Worm (Caenorhabditis elegans) whole organism, L3 larva: Measurements from ENCODE around the gene gsp-1.

Experiments used
- ZK546.5 ChIP-seq: sonication (generic microtip); optimal IDR thresholded peaks from 2 replicates; lab custom pipeline; 2017; ENCODE audit warnings: missing biosample characterization, missing genetic modification characterization
- ama-1 ChIP-seq: fragments of 150-350 bp; optimal IDR thresholded peaks from 2 replicates; lab custom pipeline; 2018
- ceh-82 ChIP-seq: fragments of 150-350 bp; optimal IDR thresholded peaks from 2 replicates; lab custom pipeline; 2014; ENCODE audit warnings: missing biosample characterization, missing genetic modification characterization
- elt-3 ChIP-seq, 3 experiments: fragments of 150-350 bp in 1 of 3; sonication (generic microtip) in 2 of 3; optimal IDR thresholded peaks; 2 replicates in 2 of 3; 4 replicates in 1 of 3; lab custom pipeline; 2014 to 2017; ENCODE audit warnings: missing biosample characterization in 3 of 3, missing genetic modification characterization in 3 of 3
- jun-1 ChIP-seq: fragments of 150-350 bp; optimal IDR thresholded peaks from 2 replicates; lab custom pipeline; 2014; ENCODE audit warnings: missing biosample characterization, missing genetic modification reagents, missing genetic modification characterization
- lin-15B ChIP-seq: fragments of 150-350 bp; optimal IDR thresholded peaks from 2 replicates; lab custom pipeline; 2014; ENCODE audit warnings: missing biosample characterization, missing genetic modification characterization
- mdl-1 ChIP-seq: fragments of 150-350 bp; optimal IDR thresholded peaks from 2 replicates; lab custom pipeline; 2014; ENCODE audit warnings: missing biosample characterization, missing genetic modification characterization
- nhr-11 ChIP-seq: fragments of 150-350 bp; optimal IDR thresholded peaks from 2 replicates; lab custom pipeline; 2014; ENCODE audit warnings: missing biosample characterization, missing genetic modification characterization
- nhr-12 ChIP-seq: fragments of 150-350 bp; optimal IDR thresholded peaks from 2 replicates; lab custom pipeline; 2014; ENCODE audit warnings: missing biosample characterization, missing genetic modification characterization
- skn-1 ChIP-seq: fragments of 150-350 bp; optimal IDR thresholded peaks from 2 replicates; lab custom pipeline; 2014; ENCODE audit warnings: missing biosample characterization, missing genetic modification characterization
- tbx-2 ChIP-seq: sonication (generic microtip); optimal IDR thresholded peaks from 2 replicates; lab custom pipeline; 2016; ENCODE audit warnings: mild to moderate bottlenecking, missing genetic modification characterization, missing compliant biosample characterization

ce11 chrV:10647043-10647611 lies 35.1 kb upstream of the gsp-1 start, which contains the start of the genes C32C4.3 and C32C4.16:
- TF ChIP-seq ZK546.5 (tag; lab: Kevin White, UChicago) (no peak), nhr-12 (tag; lab: Kevin White, UChicago) (no peak), skn-1 (no peak), nhr-11 (tag; lab: Kevin White, UChicago) (no peak), tbx-2 (tag; lab: Kevin White, UChicago) (no peak), ceh-82 (tag; lab: Kevin White, UChicago) (no peak), jun-1 (tag; lab: Kevin White, UChicago) (no peak), mdl-1 (tag; lab: Kevin White, UChicago) (no peak), elt-3 (tag; optimal IDR thresholded peaks at IDR 0.05; lab: Kevin White, UChicago) (no peak), ama-1 (lab: Kevin White, UChicago) (no peak), lin-15B (no peak)
